Fruit fly (Drosophila melanogaster) whole organism, embryonic: ENCODE measurements around the gene org-1.

Source experiments
- Abd-B ChIP-seq: fragments of 200-800 bp; sonication (Bioruptor generic); optimal IDR thresholded peaks from 2 replicates; lab custom pipeline; 2018; ENCODE audit warnings: missing biosample characterization, mild to moderate bottlenecking, missing genetic modification characterization, moderate library complexity
- Atf-2 ChIP-seq: fragments of 200-800 bp; sonication (Bioruptor generic); optimal IDR thresholded peaks from 2 replicates; lab custom pipeline; 2016; ENCODE audit warnings: missing biosample characterization, missing genetic modification characterization
- CG10543 ChIP-seq: fragments of 200-800 bp; sonication (Bioruptor generic); optimal IDR thresholded peaks from 3 replicates; lab custom pipeline; 2017; ENCODE audit warnings: missing biosample characterization, mild to moderate bottlenecking, missing genetic modification characterization, moderate library complexity
- CG11723 ChIP-seq: fragments of 200-800 bp; sonication (Bioruptor generic); optimal IDR thresholded peaks from 2 replicates; lab custom pipeline; 2017; ENCODE audit warnings: missing biosample characterization, mild to moderate bottlenecking, missing genetic modification characterization
- CG12391 ChIP-seq: fragments of 200-800 bp; sonication (Bioruptor generic); optimal IDR thresholded peaks from 3 replicates; lab custom pipeline; 2018; ENCODE audit warnings: missing biosample characterization, mild to moderate bottlenecking, missing genetic modification characterization, moderate library complexity
- CG15514 ChIP-seq: fragments of 200-800 bp; sonication (Bioruptor generic); optimal IDR thresholded peaks from 3 replicates; lab custom pipeline; 2017; ENCODE audit warnings: missing biosample characterization, missing genetic modification characterization, mild to moderate bottlenecking, moderate library complexity, missing genetic modification reagents
- CG18476 ChIP-seq: fragments of 200-800 bp; sonication (Bioruptor generic); optimal IDR thresholded peaks from 2 replicates; lab custom pipeline; 2016; ENCODE audit warnings: missing biosample characterization, mild to moderate bottlenecking, missing genetic modification characterization
- CG2889 ChIP-seq: fragments of 200-800 bp; sonication (Bioruptor generic); IDR thresholded peaks from 3 replicates; pipeline ENCODE4 v1.3.6; 2022; ENCODE audit warnings: missing biosample characterization, missing genetic modification characterization
- CG30403 ChIP-seq: fragments of 200-800 bp; sonication (Bioruptor generic); optimal IDR thresholded peaks from 3 replicates; lab custom pipeline; 2016; ENCODE audit warnings: missing biosample characterization, missing genetic modification characterization
- CG4617 ChIP-seq: fragments of 200-800 bp; sonication (Bioruptor generic); optimal IDR thresholded peaks from 3 replicates; lab custom pipeline; 2016; ENCODE audit warnings: missing biosample characterization, missing genetic modification characterization, borderline replicate concordance
- CG6791 ChIP-seq: fragments of 200-800 bp; sonication (Bioruptor generic); IDR thresholded peaks from 3 replicates; pipeline ENCODE4 v1.3.6; 2022; ENCODE audit warnings: missing biosample characterization, missing genetic modification characterization; ENCODE audit not compliant: partially characterized antibody
- CG7745 ChIP-seq: fragments of 200-800 bp; sonication (Bioruptor generic); optimal IDR thresholded peaks from 2 replicates; lab custom pipeline; 2018; ENCODE audit warnings: missing biosample characterization, mild to moderate bottlenecking, missing genetic modification characterization, moderate library complexity
- CG8089 ChIP-seq: fragments of 200-800 bp; sonication (Bioruptor generic); optimal IDR thresholded peaks from 3 replicates; lab custom pipeline; 2016; ENCODE audit warnings: missing biosample characterization, missing genetic modification characterization
- CG9215 ChIP-seq: fragments of 200-800 bp; sonication (Bioruptor generic); IDR thresholded peaks from 2 replicates; pipeline ENCODE4 v1.3.6; 2022; ENCODE audit warnings: missing biosample characterization, missing genetic modification characterization
- CHES-1-like ChIP-seq: fragments of 200-800 bp; sonication (Bioruptor generic); optimal IDR thresholded peaks from 2 replicates; lab custom pipeline; 2016; ENCODE audit warnings: missing biosample characterization, missing genetic modification characterization
- Fer2 ChIP-seq: fragments of 200-800 bp; sonication (Bioruptor generic); optimal IDR thresholded peaks from 2 replicates; lab custom pipeline; 2018; ENCODE audit warnings: missing biosample characterization, mild to moderate bottlenecking, missing genetic modification characterization, moderate library complexity
- HHEX ChIP-seq: fragments of 200-800 bp; sonication (Bioruptor generic); optimal IDR thresholded peaks from 3 replicates; lab custom pipeline; 2017; ENCODE audit warnings: missing biosample characterization, mild to moderate bottlenecking, missing genetic modification characterization, missing genetic modification reagents
- Hey ChIP-seq: fragments of 200-800 bp; sonication (Bioruptor generic); optimal IDR thresholded peaks from 3 replicates; lab custom pipeline; 2018; ENCODE audit warnings: missing biosample characterization, mild to moderate bottlenecking, missing genetic modification characterization
- Hsf ChIP-seq: fragments of 200-800 bp; sonication (Bioruptor generic); optimal IDR thresholded peaks from 3 replicates; lab custom pipeline; 2016; ENCODE audit warnings: missing biosample characterization, missing genetic modification characterization
- Mrtf ChIP-seq: fragments of 200-800 bp; sonication (Bioruptor generic); IDR thresholded peaks from 3 replicates; pipeline ENCODE4 v1.3.6; 2022; ENCODE audit warnings: missing biosample characterization, missing genetic modification characterization
- NfI ChIP-seq: fragments of 200-800 bp; sonication (Bioruptor generic); optimal IDR thresholded peaks from 3 replicates; lab custom pipeline; 2018; ENCODE audit warnings: missing biosample characterization, mild to moderate bottlenecking, missing genetic modification characterization, moderate library complexity
- Ravus ChIP-seq: fragments of 200-800 bp; sonication (Bioruptor generic); IDR thresholded peaks from 2 replicates; pipeline ENCODE4 v1.3.6; 2022; ENCODE audit warnings: missing biosample characterization, missing genetic modification characterization
- Rfx ChIP-seq: fragments of 200-800 bp; sonication (Bioruptor generic); IDR thresholded peaks from 2 replicates; pipeline ENCODE4 v1.3.6; 2022; ENCODE audit warnings: missing biosample characterization, missing genetic modification characterization
- Trl ChIP-seq, 3 experiments: fragments of >200 bp in 2 of 3; fragments of 200-800 bp in 1 of 3; sonication (Bioruptor generic) in 1 of 3; optimal IDR thresholded peaks; 2 replicates in 1 of 3; 3 replicates in 2 of 3; lab custom pipeline; 2016 to 2017; ENCODE audit warnings: missing biosample characterization in 1 of 3, missing genetic modification characterization in 1 of 3
- ci ChIP-seq: fragments of 200-800 bp; sonication (Bioruptor generic); IDR thresholded peaks from 3 replicates; pipeline ENCODE4 v1.3.6; 2022; ENCODE audit warnings: missing biosample characterization, missing genetic modification characterization
- crol ChIP-seq: fragments of 200-800 bp; sonication (Bioruptor generic); IDR thresholded peaks from 2 replicates; pipeline ENCODE4 v1.3.6; 2022; ENCODE audit warnings: missing biosample characterization, missing genetic modification characterization
- dan ChIP-seq: fragments of 200-800 bp; sonication (Bioruptor generic); IDR thresholded peaks from 2 replicates; pipeline ENCODE4 v1.3.6; 2022; ENCODE audit warnings: missing biosample characterization, missing genetic modification characterization
- dysf ChIP-seq: fragments of 200-800 bp; sonication (Bioruptor generic); IDR thresholded peaks from 3 replicates; pipeline ENCODE4 v1.3.6; 2022; ENCODE audit warnings: missing biosample characterization, missing genetic modification characterization
- fd102C ChIP-seq: fragments of 200-800 bp; sonication (Bioruptor generic); optimal IDR thresholded peaks from 2 replicates; lab custom pipeline; 2018; ENCODE audit warnings: missing biosample characterization, mild to moderate bottlenecking, missing genetic modification characterization, moderate library complexity
- fd96Cb ChIP-seq: fragments of 200-800 bp; sonication (Bioruptor generic); optimal IDR thresholded peaks from 2 replicates; lab custom pipeline; 2018; ENCODE audit warnings: missing biosample characterization, mild to moderate bottlenecking, missing genetic modification characterization, moderate library complexity
- fru ChIP-seq: fragments of >200 bp; optimal IDR thresholded peaks from 2 replicates; lab custom pipeline; 2017
- ftz-f1 ChIP-seq: fragments of 200-800 bp; sonication (Bioruptor generic); optimal IDR thresholded peaks from 2 replicates; lab custom pipeline; 2016; ENCODE audit warnings: missing biosample characterization, missing genetic modification characterization
- gcm ChIP-seq: fragments of 200-800 bp; sonication (Bioruptor generic); optimal IDR thresholded peaks from 2 replicates; lab custom pipeline; 2019; ENCODE audit warnings: missing biosample characterization, mild to moderate bottlenecking, missing genetic modification characterization, moderate library complexity
- gcm2 ChIP-seq: fragments of 200-800 bp; sonication (Bioruptor generic); optimal IDR thresholded peaks from 2 replicates; lab custom pipeline; 2016; ENCODE audit warnings: missing biosample characterization, missing genetic modification characterization
- jigr1 ChIP-seq: fragments of 200-800 bp; sonication (Bioruptor generic); IDR thresholded peaks from 3 replicates; pipeline ENCODE4 v1.3.6; 2022; ENCODE audit warnings: missing biosample characterization, missing genetic modification characterization
- ken ChIP-seq: fragments of 200-800 bp; sonication (Bioruptor generic); IDR thresholded peaks from 3 replicates; pipeline ENCODE4 v1.3.6; 2022; ENCODE audit warnings: missing biosample characterization, missing genetic modification characterization
- kni ChIP-seq: fragments of 200-800 bp; sonication (Bioruptor generic); optimal IDR thresholded peaks from 3 replicates; lab custom pipeline; 2017; ENCODE audit warnings: mild to moderate bottlenecking, missing biosample characterization, missing genetic modification reagents, missing genetic modification characterization
- nerfin-1 ChIP-seq: fragments of 200-800 bp; sonication (Bioruptor generic); optimal IDR thresholded peaks from 3 replicates; lab custom pipeline; 2019; ENCODE audit warnings: missing biosample characterization, mild to moderate bottlenecking, missing genetic modification characterization, moderate library complexity
- oc ChIP-seq: fragments of 200-800 bp; sonication (Bioruptor generic); optimal IDR thresholded peaks from 2 replicates; lab custom pipeline; 2018; ENCODE audit warnings: missing biosample characterization, mild to moderate bottlenecking, missing genetic modification characterization, moderate library complexity
- p53 ChIP-seq: fragments of 200-800 bp; sonication (Bioruptor generic); optimal IDR thresholded peaks from 2 replicates; lab custom pipeline; 2016; ENCODE audit warnings: missing biosample characterization, missing genetic modification characterization
- pan ChIP-seq, 4 experiments: fragments of >200 bp in 3 of 4; fragments of 200-800 bp in 1 of 4; sonication (Bioruptor generic) in 1 of 4; optimal IDR thresholded peaks in 3 of 4; IDR thresholded peaks in 1 of 4; 2 replicates each; pipeline versions ENCODE4 v1.3.6 to Lab custom; 2017 to 2022; ENCODE audit warnings: missing biosample characterization in 2 of 4, missing genetic modification characterization in 2 of 4, mixed read lengths in 1 of 4
- run ChIP-seq: fragments of 200-800 bp; sonication (Bioruptor generic); optimal IDR thresholded peaks from 3 replicates; lab custom pipeline; 2018; ENCODE audit warnings: missing biosample characterization, mild to moderate bottlenecking, missing genetic modification characterization
- sc ChIP-seq, 3 experiments: fragments of >200 bp in 2 of 3; fragments of 200-800 bp in 1 of 3; sonication (Bioruptor generic) in 1 of 3; optimal IDR thresholded peaks; 2 replicates in 2 of 3; 3 replicates in 1 of 3; lab custom pipeline; 2017; ENCODE audit warnings: mild to moderate bottlenecking in 1 of 3, missing biosample characterization in 1 of 3, missing genetic modification characterization in 1 of 3, missing genetic modification reagents in 1 of 3
- scrt ChIP-seq: fragments of 200-800 bp; sonication (Bioruptor generic); optimal IDR thresholded peaks from 2 replicates; lab custom pipeline; 2018; ENCODE audit warnings: missing biosample characterization, mild to moderate bottlenecking, missing genetic modification characterization, moderate library complexity
- sqz ChIP-seq: fragments of 200-800 bp; sonication (Bioruptor generic); optimal IDR thresholded peaks from 3 replicates; lab custom pipeline; 2018; ENCODE audit warnings: missing biosample characterization, mild to moderate bottlenecking, missing genetic modification characterization
- stc ChIP-seq: fragments of 200-800 bp; sonication (Bioruptor generic); IDR thresholded peaks from 2 replicates; pipeline ENCODE4 v1.3.6; 2022; ENCODE audit warnings: missing biosample characterization, missing genetic modification characterization
- yki ChIP-seq: fragments of >200 bp; optimal IDR thresholded peaks from 3 replicates; lab custom pipeline; 2018
- z ChIP-seq: fragments of 200-800 bp; sonication (Bioruptor generic); IDR thresholded peaks from 3 replicates; pipeline ENCODE4 v1.3.6; 2022; ENCODE audit warnings: missing biosample characterization, missing genetic modification characterization
- zen2 ChIP-seq: fragments of 200-800 bp; sonication (Bioruptor generic); IDR thresholded peaks from 3 replicates; pipeline ENCODE4 v1.3.6; 2022; ENCODE audit warnings: missing biosample characterization, missing genetic modification characterization; ENCODE audit not compliant: partially characterized antibody

Gene org-1

dm6 chrX:8491452-8492046, 36.7 kb upstream of the org-1 start:
- TF ChIP-seq HHEX (GFP tag; lab: Kevin White, UChicago) (no peak), Hsf (GFP tag; lab: Kevin White, UChicago) (peak; percentile 35), CG30403 (GFP tag; lab: Kevin White, UChicago) (peak; percentile 47), CG10543 (GFP tag; lab: Kevin White, UChicago) (no peak), run (tag; lab: Kevin White, UChicago) (no peak), Hey (tag; lab: Kevin White, UChicago) (no peak), kni (GFP tag; lab: Kevin White, UChicago) (no peak), gcm2 (no peak), Trl (optimal IDR thresholded peaks at IDR 0.05; lab: Kevin White, UChicago) (no peak), Trl (GFP tag; optimal IDR thresholded peaks at IDR 0.05; lab: Kevin White, UChicago) (no peak), CG11723 (no peak), zen2 (GFP tag; lab: Robert Waterston, UW) (no peak), CG4617 (GFP tag; lab: Kevin White, UChicago) (no peak), CHES-1-like (peak; percentile 28), Fer2 (tag; lab: Kevin White, UChicago) (no peak), oc (no peak), fd102C (GFP tag; lab: Kevin White, UChicago) (no peak), sqz (GFP tag; lab: Kevin White, UChicago) (peak; percentile 13), pan (optimal IDR thresholded peaks at IDR 0.05; lab: Kevin White, UChicago) (no peak), pan (GFP tag; optimal IDR thresholded peaks at IDR 0.05 in 1 of 2, IDR thresholded peaks at IDR 0.05 in 1 of 2) (no peak), CG8089 (GFP tag; lab: Kevin White, UChicago) (peak; percentile 30), sc (optimal IDR thresholded peaks at IDR 0.05; lab: Kevin White, UChicago) (no peak), sc (GFP tag; optimal IDR thresholded peaks at IDR 0.05; lab: Kevin White, UChicago) (no peak), fd96Cb (tag; lab: Kevin White, UChicago) (no peak), CG18476 (GFP tag; lab: Kevin White, UChicago) (no peak), CG2889 (GFP tag; lab: Robert Waterston, UW) (no peak), NfI (GFP tag; lab: Kevin White, UChicago) (no peak), CG12391 (tag; lab: Kevin White, UChicago) (peak; percentile 5), p53 (GFP tag; lab: Kevin White, UChicago) (no peak), CG9215 (GFP tag; lab: Robert Waterston, UW) (0 out of 2 replicates have a peak, but pooled peaks have one; percentile 19), ftz-f1 (GFP tag; lab: Kevin White, UChicago) (no peak), dan (no peak), gcm (GFP tag; lab: Kevin White, UChicago) (no peak), crol (GFP tag; lab: Robert Waterston, UW) (no peak), CG15514 (GFP tag; lab: Kevin White, UChicago) (no peak), nerfin-1 (no peak), scrt (GFP tag; lab: Kevin White, UChicago) (no peak), CG7745 (tag; lab: Kevin White, UChicago) (no peak), Rfx (GFP tag; lab: Robert Waterston, UW) (peak; percentile 34; the same call in 1 of the 2 replicates), ken (GFP tag; lab: Robert Waterston, UW) (no peak), stc (GFP tag; lab: Robert Waterston, UW) (no peak), Atf-2 (GFP tag; lab: Kevin White, UChicago) (peak; percentile 28), yki (lab: Kevin White, UChicago) (no peak), Ravus (GFP tag; lab: Robert Waterston, UW) (no peak), jigr1 (GFP tag; lab: Robert Waterston, UW) (no peak), fru (lab: Kevin White, UChicago) (no peak), Mrtf (GFP tag; lab: Robert Waterston, UW) (0 out of 3 replicates have a peak, but pooled peaks have one; percentile 29), ci (GFP tag; lab: Robert Waterston, UW) (no peak), dysf (peak; percentile 34; the same call in 1 of the 3 replicates), z (GFP tag; lab: Robert Waterston, UW) (no peak), Abd-B (GFP tag; lab: Kevin White, UChicago) (no peak), CG6791 (GFP tag; lab: Robert Waterston, UW) (no peak)
